Fruit fly (Drosophila melanogaster) whole organism, prepupa: ENCODE results near the gene CG14647.

ENCODE experiments used
- Blimp-1 ChIP-seq: fragments of 200-800 bp; sonication (Bioruptor generic); optimal IDR thresholded peaks from 3 replicates; lab custom pipeline; 2017; ENCODE audit warnings: missing biosample characterization, missing genetic modification characterization, mild to moderate bottlenecking, moderate library complexity, missing genetic modification reagents
- CG10631 ChIP-seq: fragments of 200-800 bp; sonication (Bioruptor generic); optimal IDR thresholded peaks from 2 replicates; lab custom pipeline; 2016; ENCODE audit warnings: missing biosample characterization, missing genetic modification characterization
- CG10669 ChIP-seq: fragments of 200-800 bp; sonication (Bioruptor generic); optimal IDR thresholded peaks from 3 replicates; lab custom pipeline; 2018; ENCODE audit warnings: missing biosample characterization, mild to moderate bottlenecking, missing genetic modification characterization, moderate library complexity
- CG1621 ChIP-seq: fragments of 200-800 bp; sonication (Bioruptor generic); optimal IDR thresholded peaks from 3 replicates; lab custom pipeline; 2018; ENCODE audit warnings: missing biosample characterization, mild to moderate bottlenecking, missing genetic modification characterization
- CG16779 ChIP-seq: fragments of 200-800 bp; sonication (Bioruptor generic); optimal IDR thresholded peaks from 3 replicates; lab custom pipeline; 2017; ENCODE audit warnings: missing biosample characterization, mild to moderate bottlenecking, missing genetic modification characterization
- CG3032 ChIP-seq: fragments of 200-800 bp; optimal IDR thresholded peaks from 2 replicates; lab custom pipeline; 2019; ENCODE audit warnings: missing biosample characterization, mild to moderate bottlenecking, missing genetic modification characterization, moderate library complexity
- CG3919 ChIP-seq: fragments of 200-800 bp; sonication (Bioruptor generic); optimal IDR thresholded peaks from 3 replicates; lab custom pipeline; 2016; ENCODE audit warnings: missing biosample characterization, missing genetic modification characterization
- CG6276 ChIP-seq: fragments of 200-800 bp; sonication (Bioruptor generic); optimal IDR thresholded peaks from 2 replicates; lab custom pipeline; 2017; ENCODE audit warnings: missing biosample characterization, mild to moderate bottlenecking, missing genetic modification characterization
- CG6792 ChIP-seq: fragments of 200-800 bp; sonication (Bioruptor generic); optimal IDR thresholded peaks from 3 replicates; lab custom pipeline; 2016; ENCODE audit warnings: missing biosample characterization, missing genetic modification characterization
- CG6854 ChIP-seq: fragments of 200-800 bp; sonication (Bioruptor generic); optimal IDR thresholded peaks from 2 replicates; lab custom pipeline; 2017; ENCODE audit warnings: missing biosample characterization, mild to moderate bottlenecking, missing genetic modification characterization
- Hr39 ChIP-seq: fragments of 200-800 bp; sonication (Bioruptor generic); optimal IDR thresholded peaks from 2 replicates; lab custom pipeline; 2016; ENCODE audit warnings: missing biosample characterization, missing genetic modification characterization
- fd85E ChIP-seq: fragments of 200-800 bp; sonication (Bioruptor generic); optimal IDR thresholded peaks from 3 replicates; lab custom pipeline; 2016; ENCODE audit warnings: missing biosample characterization, missing genetic modification characterization
- salr ChIP-seq, 2 experiments: fragments of 200-800 bp; sonication (Bioruptor generic); optimal IDR thresholded peaks; 3 replicates each; lab custom pipeline; 2016 to 2018; ENCODE audit warnings: missing biosample characterization in 2 of 2, missing genetic modification characterization in 2 of 2, mild to moderate bottlenecking in 1 of 2
- topi ChIP-seq: fragments of 200-800 bp; sonication (Bioruptor generic); optimal IDR thresholded peaks from 3 replicates; lab custom pipeline; 2016; ENCODE audit warnings: missing biosample characterization, missing genetic modification characterization

dm6 chr3R:4433441-4434077, 33.2 kb downstream of the CG14647 start, which contains the start of the genes eIF3a and CG1074:
- no peak for TF ChIP-seq topi (GFP tag; lab: Kevin White, UChicago)
- peak in 1 of 2 experiments; percentile 19 for TF ChIP-seq salr (GFP tag; optimal IDR thresholded peaks at IDR 0.05; lab: Kevin White, UChicago)
- peak; percentile 52 for TF ChIP-seq CG1621 (tag; lab: Kevin White, UChicago)
- no peak for TF ChIP-seq CG3919 (GFP tag; lab: Kevin White, UChicago)
- TF ChIP-seq fd85E (GFP tag; lab: Kevin White, UChicago): no peak
- no peak for TF ChIP-seq CG6792 (GFP tag; lab: Kevin White, UChicago)
- no peak for TF ChIP-seq CG16779
- peak; percentile 85 for TF ChIP-seq CG6854 (GFP tag; lab: Kevin White, UChicago)
- no peak for TF ChIP-seq Hr39 (GFP tag; lab: Kevin White, UChicago)
- no peak for TF ChIP-seq Blimp-1 (GFP tag; lab: Kevin White, UChicago)
- TF ChIP-seq CG10631: no peak
- peak; percentile 52 for TF ChIP-seq CG3032
- no peak for TF ChIP-seq CG6276
- no peak for TF ChIP-seq CG10669 (GFP tag; lab: Kevin White, UChicago)
